Fruit fly (Drosophila melanogaster) whole organism, prepupa: ENCODE results near the gene raw.

ENCODE experiments used
- Blimp-1 ChIP-seq: fragments of 200-800 bp; sonication (Bioruptor generic); optimal IDR thresholded peaks from 3 replicates; lab custom pipeline; 2017; ENCODE audit warnings: missing biosample characterization, missing genetic modification characterization, mild to moderate bottlenecking, moderate library complexity, missing genetic modification reagents
- CG10669 ChIP-seq: fragments of 200-800 bp; sonication (Bioruptor generic); optimal IDR thresholded peaks from 3 replicates; lab custom pipeline; 2018; ENCODE audit warnings: missing biosample characterization, mild to moderate bottlenecking, missing genetic modification characterization, moderate library complexity
- CG11294 ChIP-seq: fragments of 200-800 bp; sonication (Bioruptor generic); IDR thresholded peaks from 2 replicates; pipeline ENCODE4 v1.3.6; 2022; ENCODE audit warnings: missing biosample characterization, missing genetic modification characterization
- CG15336 ChIP-seq: fragments of 200-800 bp; sonication (Bioruptor generic); IDR thresholded peaks from 2 replicates; pipeline ENCODE4 v1.3.6; 2022; ENCODE audit warnings: missing biosample characterization, missing genetic modification characterization
- CG31627 ChIP-seq: fragments of 200-800 bp; sonication (Bioruptor generic); optimal IDR thresholded peaks from 3 replicates; lab custom pipeline; 2016; ENCODE audit warnings: missing biosample characterization, missing genetic modification characterization
- CG32006 ChIP-seq: fragments of 200-800 bp; sonication (Bioruptor generic); optimal IDR thresholded peaks from 3 replicates; lab custom pipeline; 2017; ENCODE audit warnings: missing biosample characterization, mild to moderate bottlenecking, missing genetic modification characterization
- CG34406 ChIP-seq: fragments of 200-800 bp; sonication (Bioruptor generic); optimal IDR thresholded peaks from 3 replicates; lab custom pipeline; 2016; ENCODE audit warnings: missing biosample characterization, missing genetic modification characterization
- CG6163 ChIP-seq: fragments of 200-800 bp; sonication (Bioruptor generic); IDR thresholded peaks from 3 replicates; pipeline ENCODE4 v1.3.6; 2022; ENCODE audit warnings: missing biosample characterization, missing genetic modification characterization
- CG6276 ChIP-seq: fragments of 200-800 bp; sonication (Bioruptor generic); optimal IDR thresholded peaks from 2 replicates; lab custom pipeline; 2017; ENCODE audit warnings: missing biosample characterization, mild to moderate bottlenecking, missing genetic modification characterization
- CG6808 ChIP-seq: fragments of 200-800 bp; sonication (Bioruptor generic); optimal IDR thresholded peaks from 3 replicates; lab custom pipeline; 2017; ENCODE audit warnings: missing biosample characterization, missing genetic modification characterization, mild to moderate bottlenecking, moderate library complexity, missing genetic modification reagents
- CG6854 ChIP-seq: fragments of 200-800 bp; sonication (Bioruptor generic); optimal IDR thresholded peaks from 2 replicates; lab custom pipeline; 2017; ENCODE audit warnings: missing biosample characterization, mild to moderate bottlenecking, missing genetic modification characterization
- CG8319 ChIP-seq: fragments of 200-800 bp; sonication (Bioruptor generic); optimal IDR thresholded peaks from 3 replicates; lab custom pipeline; 2016; ENCODE audit warnings: missing biosample characterization, missing genetic modification characterization
- CG8632 ChIP-seq: fragments of 200-800 bp; sonication (Bioruptor generic); optimal IDR thresholded peaks from 3 replicates; lab custom pipeline; 2016; ENCODE audit warnings: missing biosample characterization, missing genetic modification characterization
- Eip78C ChIP-seq: fragments of 200-800 bp; sonication (Bioruptor generic); peaks from one replicate; lab custom pipeline; 2016; ENCODE audit warnings: missing biosample characterization, missing genetic modification characterization
- Ets21C ChIP-seq: fragments of 200-800 bp; sonication (Bioruptor generic); optimal IDR thresholded peaks from 3 replicates; lab custom pipeline; 2016; ENCODE audit warnings: missing biosample characterization, missing genetic modification characterization
- Gug ChIP-seq: fragments of 200-800 bp; sonication (Bioruptor generic); IDR thresholded peaks from 2 replicates; pipeline ENCODE4 v1.3.6; 2022; ENCODE audit warnings: missing biosample characterization, missing genetic modification characterization
- Lpt ChIP-seq: fragments of 200-800 bp; sonication (Bioruptor generic); optimal IDR thresholded peaks from 3 replicates; lab custom pipeline; 2016; ENCODE audit warnings: missing biosample characterization, missing genetic modification characterization
- Met ChIP-seq: fragments of 200-800 bp; sonication (Bioruptor generic); optimal IDR thresholded peaks from 3 replicates; lab custom pipeline; 2016; ENCODE audit warnings: missing biosample characterization, missing genetic modification characterization
- OdsH ChIP-seq: fragments of 200-800 bp; sonication (Bioruptor generic); optimal IDR thresholded peaks from 3 replicates; lab custom pipeline; 2016; ENCODE audit warnings: missing biosample characterization, missing genetic modification characterization
- Smox ChIP-seq: fragments of 200-800 bp; sonication (Bioruptor generic); optimal IDR thresholded peaks from 3 replicates; lab custom pipeline; 2016; ENCODE audit warnings: missing biosample characterization, missing genetic modification characterization
- Sox102F ChIP-seq: fragments of 200-800 bp; sonication (Bioruptor generic); optimal IDR thresholded peaks from 2 replicates; lab custom pipeline; 2016; ENCODE audit warnings: missing biosample characterization, mild to moderate bottlenecking, missing genetic modification characterization
- Sox14 ChIP-seq: fragments of 200-800 bp; sonication (Bioruptor generic); optimal IDR thresholded peaks from 3 replicates; lab custom pipeline; 2016; ENCODE audit warnings: missing biosample characterization, missing genetic modification characterization
- dsx ChIP-seq: fragments of 200-800 bp; optimal IDR thresholded peaks from 3 replicates; lab custom pipeline; 2019; ENCODE audit warnings: missing biosample characterization, mild to moderate bottlenecking, missing genetic modification characterization, moderate library complexity; ENCODE audit not compliant: poor library complexity, severe bottlenecking
- eg ChIP-seq: fragments of 200-800 bp; sonication (Bioruptor generic); IDR thresholded peaks from 3 replicates; pipeline ENCODE4 v1.3.6; 2022; ENCODE audit warnings: missing biosample characterization, missing genetic modification characterization
- fd85E ChIP-seq: fragments of 200-800 bp; sonication (Bioruptor generic); optimal IDR thresholded peaks from 3 replicates; lab custom pipeline; 2016; ENCODE audit warnings: missing biosample characterization, missing genetic modification characterization
- fkh ChIP-seq: fragments of 200-800 bp; sonication (Bioruptor generic); optimal IDR thresholded peaks from 3 replicates; lab custom pipeline; 2017; ENCODE audit warnings: missing biosample characterization, mild to moderate bottlenecking, missing genetic modification characterization, moderate library complexity
- salr ChIP-seq, 2 experiments: fragments of 200-800 bp; sonication (Bioruptor generic); optimal IDR thresholded peaks; 3 replicates each; lab custom pipeline; 2016 to 2018; ENCODE audit warnings: missing biosample characterization in 2 of 2, missing genetic modification characterization in 2 of 2, mild to moderate bottlenecking in 1 of 2
- ss ChIP-seq, 2 experiments: fragments of 200-800 bp; sonication (Bioruptor generic); optimal IDR thresholded peaks; 2 replicates in 1 of 2; 3 replicates in 1 of 2; lab custom pipeline; 2017 to 2018; ENCODE audit warnings: mild to moderate bottlenecking in 2 of 2, missing biosample characterization in 2 of 2, missing genetic modification characterization in 2 of 2, moderate library complexity in 1 of 2
- svp ChIP-seq: fragments of 200-800 bp; sonication (Bioruptor generic); peaks from one replicate; lab custom pipeline; 2016; ENCODE audit warnings: missing biosample characterization, missing genetic modification characterization
- topi ChIP-seq: fragments of 200-800 bp; sonication (Bioruptor generic); optimal IDR thresholded peaks from 3 replicates; lab custom pipeline; 2016; ENCODE audit warnings: missing biosample characterization, missing genetic modification characterization
- vri ChIP-seq: fragments of 200-800 bp; sonication (Bioruptor generic); optimal IDR thresholded peaks from 3 replicates; lab custom pipeline; 2016; ENCODE audit warnings: missing biosample characterization, mild to moderate bottlenecking, missing genetic modification characterization

The raw gene

dm6 chr2L:8739984-8740756 is at the start of gene raw:
Gene raw, minus strand, starts transcription at chr2L:8740660.
- TF ChIP-seq ss (GFP tag; optimal IDR thresholded peaks at IDR 0.05; lab: Kevin White, UChicago) (peak; percentile 30 to 65), fkh (GFP tag; lab: Kevin White, UChicago) (peak; percentile 95), vri (GFP tag; lab: Kevin White, UChicago) (peak; percentile 93), CG6276 (peak; percentile 17), Lpt (peak; percentile 38), CG15336 (peak; percentile 40; the same call in 1 of the 2 replicates), CG6163 (GFP tag; lab: Robert Waterston, UW) (peak; percentile 60; the same call in 2 of the 3 replicates), dsx (GFP tag; lab: Kevin White, UChicago) (no peak), eg (GFP tag; lab: Robert Waterston, UW) (peak; percentile 35; the same call in 1 of the 3 replicates), CG6854 (GFP tag; lab: Kevin White, UChicago) (no peak), Sox14 (GFP tag; lab: Kevin White, UChicago) (peak; percentile 19), Eip78C (GFP tag; lab: Kevin White, UChicago) (peak; percentile 62), CG8319 (GFP tag; lab: Kevin White, UChicago) (no peak)

dm6 chr2L:8787575-8787974 is 47.1 kb upstream of the raw start:
- TF ChIP-seq Eip78C (GFP tag; lab: Kevin White, UChicago) = peak; percentile 33
- no peak for TF ChIP-seq CG8632 (GFP tag; lab: Kevin White, UChicago)
- TF ChIP-seq topi (GFP tag; lab: Kevin White, UChicago) = peak; percentile 14
- TF ChIP-seq Gug (GFP tag; lab: Robert Waterston, UW) = no peak
- peak; percentile 72 for TF ChIP-seq svp (GFP tag; lab: Kevin White, UChicago)
- peak; percentile 13 for TF ChIP-seq Smox

dm6 chr2L:8784731-8785130 is 44.3 kb upstream of the raw start:
- TF ChIP-seq fd85E (GFP tag; lab: Kevin White, UChicago) (no peak), CG8632 (GFP tag; lab: Kevin White, UChicago) (no peak), CG31627 (GFP tag; lab: Kevin White, UChicago) (no peak), Ets21C (GFP tag; lab: Kevin White, UChicago) (no peak), Sox14 (GFP tag; lab: Kevin White, UChicago) (no peak), svp (GFP tag; lab: Kevin White, UChicago) (no peak), CG8319 (GFP tag; lab: Kevin White, UChicago) (no peak), CG15336 (no peak)

- no peak for TF ChIP-seq Sox102F (GFP tag; lab: Kevin White, UChicago)
- TF ChIP-seq salr (GFP tag; optimal IDR thresholded peaks at IDR 0.05; lab: Kevin White, UChicago) = no peak
- TF ChIP-seq Blimp-1 (GFP tag; lab: Kevin White, UChicago) = no peak
- no peak for TF ChIP-seq fkh (GFP tag; lab: Kevin White, UChicago)
- TF ChIP-seq vri (GFP tag; lab: Kevin White, UChicago) = no peak
- no peak for TF ChIP-seq CG11294 (GFP tag; lab: Robert Waterston, UW)
- TF ChIP-seq CG34406 = no peak
- TF ChIP-seq Met = no peak
These were observed 41.9 kb upstream of the raw start, which contains the start of gene CG42710 for dm6 chr2L:8782400-8782799. Gene CG42710, minus strand, starts transcription at chr2L:8782500.

dm6 chr2L:8781152-8781551 is 40.7 kb upstream of the raw start, which contains the start of gene LManVI:
Gene LManVI, minus strand, starts transcription at chr2L:8781252.
- TF ChIP-seq CG10669 (GFP tag; lab: Kevin White, UChicago) (no peak), OdsH (GFP tag; lab: Kevin White, UChicago) (no peak), svp (GFP tag; lab: Kevin White, UChicago) (peak; percentile 28), CG32006 (no peak), CG6808 (GFP tag; lab: Kevin White, UChicago) (no peak)
- TF ChIP-seq, all 60 proteins: peak for 1
